Worm (Caenorhabditis elegans) whole organism, young adult: Measurements from ENCODE around the gene rgs-7.

Experiments used
- C06A6.2 ChIP-seq: fragments of 200-800 bp; sonication (Bioruptor generic); conservative IDR thresholded peaks from 2 replicates; pipeline ENCODE4 v1.3.6; 2022; ENCODE audit warnings: missing genetic modification characterization, missing compliant biosample characterization
- T26A5.8 ChIP-seq: sonication (generic microtip); optimal IDR thresholded peaks from 2 replicates; lab custom pipeline; 2016; ENCODE audit warnings: missing genetic modification characterization, missing compliant biosample characterization
- egl-18 ChIP-seq: fragments of 200-800 bp; sonication (Bioruptor generic); IDR thresholded peaks from 2 replicates; pipeline ENCODE4 v1.3.6; 2022; ENCODE audit warnings: missing genetic modification reagents, missing genetic modification characterization, missing compliant biosample characterization
- hlh-12 ChIP-seq: sonication (generic microtip); optimal IDR thresholded peaks from 2 replicates; lab custom pipeline; 2016; ENCODE audit warnings: missing genetic modification characterization, missing compliant biosample characterization
- hmg-20 ChIP-seq: fragments of 200-800 bp; sonication (Bioruptor generic); IDR thresholded peaks from 2 replicates; pipeline ENCODE4 v1.3.6; 2022; ENCODE audit warnings: missing genetic modification reagents, missing genetic modification characterization, missing compliant biosample characterization
- lin-40 ChIP-seq: sonication (generic microtip); optimal IDR thresholded peaks from 2 replicates; lab custom pipeline; 2016; ENCODE audit warnings: missing genetic modification characterization, mild to moderate bottlenecking, missing compliant biosample characterization, missing genotype, missing genetic modification reagents
- rpc-1 ChIP-seq, 2 experiments: fragments of 150-350 bp in 1 of 2; sonication (generic microtip) in 1 of 2; optimal IDR thresholded peaks; 2 replicates each; lab custom pipeline; 2014 to 2018; ENCODE audit warnings: missing biosample characterization in 1 of 2, missing genetic modification characterization in 1 of 2, missing genetic modification reagents in 1 of 2, missing genotype in 1 of 2
- snpc-4 ChIP-seq, 5 experiments: fragments of 150-350 bp in 1 of 5; sonication (generic microtip) in 4 of 5; optimal IDR thresholded peaks; 2 replicates each; lab custom pipeline; 2014 to 2018; ENCODE audit warnings: missing genetic modification characterization in 5 of 5, missing biosample characterization in 3 of 5, antibody characterized with exemption in 2 of 5, mild to moderate bottlenecking in 2 of 5, missing compliant biosample characterization in 2 of 5, missing genotype in 2 of 5, moderate library complexity in 2 of 5, missing genetic modification reagents in 1 of 5
- xnd-1 ChIP-seq: sonication (generic microtip); optimal IDR thresholded peaks from 2 replicates; lab custom pipeline; 2016; ENCODE audit warnings: missing genotype, missing genetic modification reagents, missing genetic modification characterization, missing compliant biosample characterization

DNA sequence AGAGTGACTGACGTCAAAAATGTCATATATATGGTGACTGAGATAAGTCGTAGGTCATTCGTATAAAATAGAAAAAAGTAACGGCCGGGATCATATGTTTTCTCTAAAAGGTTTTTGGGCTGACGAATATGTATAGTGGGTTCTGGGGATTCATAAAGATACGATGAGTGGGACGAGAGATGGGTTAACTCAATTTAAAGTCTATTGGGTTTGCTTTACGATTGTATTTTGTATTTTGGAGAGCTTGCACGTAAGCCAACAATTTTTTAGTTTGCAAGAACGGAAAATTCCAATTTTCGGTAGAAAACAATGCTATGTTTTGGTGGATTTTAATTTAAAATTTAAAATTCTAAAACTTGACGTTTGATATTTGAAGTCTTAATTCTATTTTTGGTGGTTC lies 42.1 kb downstream of the rgs-7 start:
- TF ChIP-seq lin-40 (no peak), C06A6.2 (GFP tag; lab: Robert Waterston, UW) (no peak), xnd-1 (tag; lab: Kevin White, UChicago) (no peak), hlh-12 (tag; lab: Kevin White, UChicago) (no peak), T26A5.8 (no peak), snpc-4 (GFP tag; optimal IDR thresholded peaks at IDR 0.05; lab: Kevin White, UChicago) (no peak), snpc-4 (tag; optimal IDR thresholded peaks at IDR 0.05; lab: Kevin White, UChicago) (no peak), egl-18 (GFP tag; lab: Robert Waterston, UW) (no peak), hmg-20 (GFP tag; lab: Robert Waterston, UW) (no peak), rpc-1 (optimal IDR thresholded peaks at IDR 0.05; lab: Kevin White, UChicago) (no peak), rpc-1 (tag; optimal IDR thresholded peaks at IDR 0.05; lab: Kevin White, UChicago) (no peak)
